Worm (Caenorhabditis elegans): ENCODE measurements around the gene ZK1127.3.

ce11 chrII:7059274-7059757 is 4.2 kb downstream of the ZK1127.3 start:
- TF ChIP-seq jun-1 (tag; optimal IDR thresholded peaks at IDR 0.05), result peak; percentile 46
- no peak for TF ChIP-seq nhr-11 (tag; optimal IDR thresholded peaks at IDR 0.05)
- TF ChIP-seq ztf-11 (tag; optimal IDR thresholded peaks at IDR 0.05), result no peak
- no peak for TF ChIP-seq daf-12 (tag; optimal IDR thresholded peaks at IDR 0.05)
- TF ChIP-seq tbx-2 (tag; optimal IDR thresholded peaks at IDR 0.05), result no peak
- TF ChIP-seq egl-27 (tag; optimal IDR thresholded peaks at IDR 0.05), result no peak
- no peak for TF ChIP-seq ama-1 (optimal IDR thresholded peaks at IDR 0.05)
- no peak for TF ChIP-seq ceh-82 (tag; optimal IDR thresholded peaks at IDR 0.05)
- no peak for TF ChIP-seq nhr-77 (tag; optimal IDR thresholded peaks at IDR 0.05)
- no peak for TF ChIP-seq fos-1 (tag; optimal IDR thresholded peaks at IDR 0.05)
- TF ChIP-seq zag-1 (tag; optimal IDR thresholded peaks at IDR 0.05), result no peak
- no peak for TF ChIP-seq unc-39 (tag; optimal IDR thresholded peaks at IDR 0.05)
- peak; percentile 58 for TF ChIP-seq pqm-1 (tag; optimal IDR thresholded peaks at IDR 0.05)
- TF ChIP-seq nhr-12 (tag; optimal IDR thresholded peaks at IDR 0.05), result no peak
